Fruit fly (Drosophila melanogaster) whole organism, wandering third instar larva: ENCODE measurements around the gene CG14054.

Experiments used
- Abd-B ChIP-seq: fragments of >200 bp; optimal IDR thresholded peaks from 2 replicates; lab custom pipeline; 2017; ENCODE audit warnings: missing biosample characterization, missing genetic modification characterization
- CG32264 ChIP-seq: fragments of 200-800 bp; sonication (Bioruptor generic); optimal IDR thresholded peaks from 2 replicates; lab custom pipeline; 2016; ENCODE audit warnings: missing biosample characterization, missing genetic modification characterization
- CG9705 ChIP-seq: fragments of 200-800 bp; sonication (Bioruptor generic); optimal IDR thresholded peaks from 2 replicates; lab custom pipeline; 2018; ENCODE audit warnings: missing biosample characterization, mild to moderate bottlenecking, missing genetic modification characterization
- CrebA ChIP-seq: fragments of 200-800 bp; sonication (Bioruptor generic); optimal IDR thresholded peaks from 2 replicates; lab custom pipeline; 2016; ENCODE audit warnings: missing biosample characterization, mild to moderate bottlenecking, missing genetic modification characterization, borderline replicate concordance
- Dfd ChIP-seq: fragments of >200 bp; optimal IDR thresholded peaks from 2 replicates; lab custom pipeline; 2017; ENCODE audit warnings: missing biosample characterization, missing genetic modification characterization
- Dif ChIP-seq: fragments of 200-275, 200-300 bp; sonication (Bioruptor generic); optimal IDR thresholded peaks from 2 replicates; lab custom pipeline; 2018; ENCODE audit warnings: missing biosample characterization, missing genetic modification characterization; ENCODE audit not compliant: partially characterized antibody
- GATAd ChIP-seq: sonication (Bioruptor generic); optimal IDR thresholded peaks from 2 replicates; lab custom pipeline; 2016; ENCODE audit warnings: missing biosample characterization, missing genetic modification characterization
- HLH106 ChIP-seq: fragments of 200-800 bp; optimal IDR thresholded peaks from 3 replicates; lab custom pipeline; 2019; ENCODE audit warnings: missing biosample characterization, mild to moderate bottlenecking, missing genetic modification characterization, moderate library complexity
- Hnf4 ChIP-seq: fragments of 200-800 bp; sonication (Bioruptor generic); optimal IDR thresholded peaks from 2 replicates; lab custom pipeline; 2016; ENCODE audit warnings: missing biosample characterization, mild to moderate bottlenecking, missing genetic modification characterization
- Hr78 ChIP-seq: fragments of >200 bp; optimal IDR thresholded peaks from 2 replicates; lab custom pipeline; 2017; ENCODE audit warnings: missing biosample characterization, missing genetic modification characterization
- Hr83 ChIP-seq: fragments of 200-300 bp; sonication (Bioruptor generic); optimal IDR thresholded peaks from 2 replicates; lab custom pipeline; 2016; ENCODE audit warnings: missing biosample characterization, mild to moderate bottlenecking, missing genetic modification characterization, moderate library complexity; ENCODE audit not compliant: poor library complexity, severe bottlenecking
- Jra ChIP-seq: sonication (Bioruptor generic); optimal IDR thresholded peaks from 2 replicates; lab custom pipeline; 2016; ENCODE audit warnings: missing biosample characterization, missing genetic modification characterization
- Mio ChIP-seq: sonication (Bioruptor generic); optimal IDR thresholded peaks from 2 replicates; lab custom pipeline; 2016; ENCODE audit warnings: missing biosample characterization, missing genetic modification characterization
- Myc ChIP-seq: fragments of >200 bp; optimal IDR thresholded peaks from 2 replicates; lab custom pipeline; 2017
- N ChIP-seq: fragments of >200 bp; optimal IDR thresholded peaks from 2 replicates; lab custom pipeline; 2018; ENCODE audit warnings: missing biosample characterization, missing external identifiers, missing genetic modification characterization
- Rel ChIP-seq, 2 experiments: fragments of 200-800 bp; sonication (Bioruptor generic) in 1 of 2; optimal IDR thresholded peaks; 2 replicates in 1 of 2; 3 replicates in 1 of 2; lab custom pipeline; 2016 to 2019; ENCODE audit warnings: mild to moderate bottlenecking in 2 of 2, missing biosample characterization in 2 of 2, missing genetic modification characterization in 2 of 2, moderate library complexity in 1 of 2
- Sp1 ChIP-seq: fragments of 200-800 bp; sonication (Bioruptor generic); optimal IDR thresholded peaks from 3 replicates; lab custom pipeline; 2019; ENCODE audit warnings: missing biosample characterization, mild to moderate bottlenecking, missing genetic modification characterization, moderate library complexity
- Vsx2 ChIP-seq: fragments of 200-300, 225-300 bp; sonication (Bioruptor generic); optimal IDR thresholded peaks from 2 replicates; lab custom pipeline; 2018; ENCODE audit warnings: missing biosample characterization, missing genetic modification characterization; ENCODE audit not compliant: partially characterized antibody
- brk ChIP-seq: fragments of 200-800 bp; sonication (Bioruptor generic); optimal IDR thresholded peaks from 2 replicates; lab custom pipeline; 2016; ENCODE audit warnings: missing biosample characterization, mild to moderate bottlenecking, missing genetic modification characterization
- dl ChIP-seq, 2 experiments: fragments of 175-275, 200-275 bp in 1 of 2; fragments of 200-275 bp in 1 of 2; sonication (Bioruptor generic); optimal IDR thresholded peaks; lab custom pipeline; 2018; ENCODE audit warnings: mild to moderate bottlenecking in 2 of 2, missing biosample characterization in 2 of 2, missing genetic modification characterization in 2 of 2, moderate library complexity in 2 of 2; ENCODE audit not compliant: partially characterized antibody in 2 of 2, insufficient read depth in 1 of 2
- dsf ChIP-seq: sonication (Bioruptor generic); optimal IDR thresholded peaks from 2 replicates; lab custom pipeline; 2016; ENCODE audit warnings: missing biosample characterization, missing genetic modification characterization, borderline replicate concordance
- ey ChIP-seq: fragments of 200-800 bp; sonication (Bioruptor generic); optimal IDR thresholded peaks from 2 replicates; lab custom pipeline; 2016; ENCODE audit warnings: missing biosample characterization, missing genetic modification characterization
- foxo ChIP-seq, 2 experiments: fragments of 200-800 bp; sonication (Bioruptor generic); optimal IDR thresholded peaks; 2 replicates in 1 of 2; 3 replicates in 1 of 2; lab custom pipeline; 2016 to 2017; ENCODE audit warnings: missing biosample characterization in 2 of 2, missing genetic modification characterization in 2 of 2
- h ChIP-seq: fragments of 200-800 bp; sonication (Bioruptor generic); optimal IDR thresholded peaks from 3 replicates; lab custom pipeline; 2016; ENCODE audit warnings: missing biosample characterization, mild to moderate bottlenecking, missing genetic modification characterization
- jim ChIP-seq: fragments of 175-275, 200-325 bp; sonication (Bioruptor generic); optimal IDR thresholded peaks from 2 replicates; lab custom pipeline; 2016; ENCODE audit warnings: missing biosample characterization, mild to moderate bottlenecking, missing genetic modification characterization
- lola ChIP-seq: fragments of >200 bp; optimal IDR thresholded peaks from 2 replicates; lab custom pipeline; 2017; ENCODE audit warnings: missing biosample characterization, missing genetic modification characterization
- pan ChIP-seq: fragments of >200 bp; optimal IDR thresholded peaks from 2 replicates; lab custom pipeline; 2017
- psq ChIP-seq: fragments of 200-800 bp; sonication (Bioruptor generic); optimal IDR thresholded peaks from 3 replicates; lab custom pipeline; 2017; ENCODE audit warnings: missing biosample characterization, mild to moderate bottlenecking, missing genetic modification characterization, moderate library complexity
- rgr ChIP-seq: fragments of 200-800 bp; sonication (Bioruptor generic); optimal IDR thresholded peaks from 3 replicates; lab custom pipeline; 2016; ENCODE audit warnings: missing biosample characterization, mild to moderate bottlenecking, missing genetic modification characterization
- sage ChIP-seq: fragments of 200-800 bp; sonication (Bioruptor generic); optimal IDR thresholded peaks from 2 replicates; lab custom pipeline; 2016; ENCODE audit warnings: missing biosample characterization, mild to moderate bottlenecking, missing genetic modification characterization
- sv ChIP-seq: fragments of 200-800 bp; sonication (Bioruptor generic); optimal IDR thresholded peaks from 3 replicates; lab custom pipeline; 2016; ENCODE audit warnings: missing biosample characterization, missing genetic modification characterization
- tai ChIP-seq: sonication (Bioruptor generic); optimal IDR thresholded peaks from 2 replicates; lab custom pipeline; 2016; ENCODE audit warnings: missing biosample characterization, missing genetic modification characterization
- usp ChIP-seq: fragments of >200 bp; optimal IDR thresholded peaks from 2 replicates; lab custom pipeline; 2017; ENCODE audit warnings: missing biosample characterization, missing genetic modification characterization
- woc ChIP-seq: sonication (Bioruptor generic); optimal IDR thresholded peaks from 2 replicates; lab custom pipeline; 2016; ENCODE audit warnings: missing biosample characterization, mild to moderate bottlenecking, missing genetic modification characterization

Gene CG14054

DNA sequence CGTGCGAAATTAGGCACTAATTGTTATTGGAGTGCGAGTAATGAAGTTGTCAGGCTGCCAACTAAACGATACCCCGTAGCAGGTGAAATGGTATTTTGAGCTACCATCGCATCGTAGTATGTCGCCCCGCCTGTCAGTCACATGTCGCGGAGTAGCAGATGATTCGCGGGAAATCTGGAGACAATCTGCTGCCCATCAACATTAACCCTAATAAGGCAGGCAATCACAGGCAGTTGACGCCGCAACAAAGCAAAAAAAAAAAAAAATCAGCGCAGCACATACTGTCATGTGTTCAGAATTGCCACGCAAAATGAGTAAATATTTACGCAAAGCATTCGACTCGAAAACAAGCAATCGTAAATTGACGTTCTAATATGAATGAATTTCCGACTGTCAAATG, 37.7 kb upstream of the CG14054 start:
- TF ChIP-seq Vsx2 (GFP tag; lab: Kevin White, UChicago) (no peak), HLH106 (tag; lab: Kevin White, UChicago) (no peak), GATAd (GFP tag; lab: Kevin White, UChicago) (no peak), brk (GFP tag; lab: Kevin White, UChicago) (no peak)

DNA sequence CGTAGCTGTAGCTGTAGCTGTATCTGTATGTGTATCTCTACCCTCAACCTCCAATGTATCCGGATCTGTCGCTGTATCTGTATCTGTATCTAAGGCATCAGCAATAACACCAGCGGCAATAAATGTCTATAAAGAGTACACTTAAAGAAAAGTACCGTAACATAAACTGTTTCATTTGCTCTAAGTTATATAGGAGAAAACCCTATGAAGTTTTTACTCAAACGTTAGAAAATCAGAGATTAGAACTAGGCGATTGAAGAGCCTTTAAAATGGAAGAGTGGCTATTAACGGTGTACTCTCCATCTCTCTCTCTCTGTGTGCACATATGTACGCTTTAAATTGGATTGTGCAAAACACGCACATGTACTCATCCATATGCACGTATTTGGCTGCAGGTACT, 32.1 kb upstream of the CG14054 start:
- TF ChIP-seq psq (GFP tag; lab: Kevin White, UChicago): no peak
- TF ChIP-seq tai (GFP tag; lab: Kevin White, UChicago): no peak
- no peak for TF ChIP-seq rgr
- TF ChIP-seq Dif: no peak
- TF ChIP-seq Hr78 (GFP tag; lab: Kevin White, UChicago): no peak
- TF ChIP-seq Hnf4 (GFP tag; lab: Kevin White, UChicago): no peak
- no peak for TF ChIP-seq CG32264 (GFP tag; lab: Kevin White, UChicago)
- no peak for TF ChIP-seq Jra
- no peak for TF ChIP-seq N (GFP tag; lab: Kevin White, UChicago)
- no peak for TF ChIP-seq CG9705 (GFP tag; lab: Kevin White, UChicago)
- TF ChIP-seq Hr83 (GFP tag; lab: Kevin White, UChicago): no peak

DNA sequence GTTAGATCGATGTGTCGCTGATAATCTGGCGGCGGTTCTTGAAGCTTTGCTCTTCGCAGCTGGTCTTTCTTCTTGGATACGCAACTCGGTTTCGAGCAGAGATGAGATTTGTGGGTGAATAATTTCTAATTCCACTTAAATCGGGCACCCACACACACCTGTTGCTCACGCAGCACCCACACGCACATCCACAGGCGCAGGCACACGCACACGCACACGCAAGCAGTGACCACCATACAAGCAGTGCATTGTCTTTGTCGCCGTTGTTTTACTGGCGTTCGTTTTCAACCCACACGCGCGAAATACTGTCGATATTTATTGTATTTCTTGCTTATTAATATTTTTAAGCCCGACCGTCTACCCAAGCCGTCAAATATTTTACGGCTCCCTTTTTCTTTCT, 30.2 kb upstream of the CG14054 start:
- no peak for TF ChIP-seq lola (GFP tag; lab: Kevin White, UChicago)
- TF ChIP-seq Jra: no peak
- TF ChIP-seq brk (GFP tag; lab: Kevin White, UChicago): no peak
- no peak for TF ChIP-seq psq (GFP tag; lab: Kevin White, UChicago)
- no peak for TF ChIP-seq Hnf4 (GFP tag; lab: Kevin White, UChicago)
- TF ChIP-seq ey (GFP tag; lab: Kevin White, UChicago): no peak
- TF ChIP-seq Vsx2 (GFP tag; lab: Kevin White, UChicago): no peak
- no peak for TF ChIP-seq woc (GFP tag; lab: Kevin White, UChicago)
- TF ChIP-seq CG9705 (GFP tag; lab: Kevin White, UChicago): no peak
- TF ChIP-seq dl (GFP tag; optimal IDR thresholded peaks at IDR 0.05; lab: Kevin White, UChicago; ENCODE audit: insufficient read depth in 1 of 2, partially characterized antibody in 2 of 2): no peak

DNA sequence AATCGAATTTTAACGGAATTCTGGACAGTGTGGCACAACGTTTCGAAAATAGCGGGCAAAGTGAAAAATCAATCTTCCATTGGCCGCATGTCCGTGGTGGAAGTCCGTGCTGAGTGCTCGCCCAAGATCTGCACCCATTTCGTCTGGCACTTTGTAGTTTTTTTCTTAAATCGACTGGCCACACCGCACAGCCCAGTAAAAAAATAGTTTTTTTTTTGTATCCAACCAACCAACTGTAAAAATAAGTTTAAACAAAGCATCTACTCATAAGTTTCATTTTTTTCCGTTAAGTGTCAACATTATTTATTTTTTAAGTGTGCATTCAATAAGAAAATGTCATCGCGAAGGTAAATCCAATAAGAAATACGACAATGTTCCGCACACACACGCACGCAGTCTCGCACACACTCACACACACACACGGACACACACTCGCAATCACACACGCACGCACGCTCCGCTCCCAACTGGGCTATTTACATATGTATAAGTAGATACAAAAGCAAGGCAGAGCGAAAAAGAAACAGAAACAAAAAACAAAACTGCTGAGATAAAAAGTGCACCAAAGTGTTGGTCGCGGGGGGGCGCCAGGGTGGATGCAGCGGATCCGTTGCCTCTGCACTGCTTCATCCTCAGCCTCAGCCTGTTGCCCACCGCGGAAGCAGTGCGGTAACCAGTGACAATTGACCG, 28.1 kb upstream of the CG14054 start, which contains the start of gene csw:
Gene csw, plus strand, starts transcription at position 163 of the 690 bp plus-strand sequence.
- peak; percentile 91 for TF ChIP-seq Hnf4 (GFP tag; lab: Kevin White, UChicago)
- no peak for TF ChIP-seq sage
- peak; percentile 5 for TF ChIP-seq HLH106 (tag; lab: Kevin White, UChicago)
- peak; percentile 1 for TF ChIP-seq rgr
- no peak for TF ChIP-seq Mio (GFP tag; lab: Kevin White, UChicago)
- peak; percentile 63 for TF ChIP-seq Sp1
- TF ChIP-seq Hr83 (GFP tag; lab: Kevin White, UChicago): peak; percentile 18
- no peak for TF ChIP-seq Myc (lab: Kevin White, UChicago)
- peak; percentile 92 for TF ChIP-seq jim (GFP tag; lab: Kevin White, UChicago)
- TF ChIP-seq CG9705 (GFP tag; lab: Kevin White, UChicago): no peak
- TF ChIP-seq usp (GFP tag; lab: Kevin White, UChicago): no peak
- no peak for TF ChIP-seq CrebA (GFP tag; lab: Kevin White, UChicago)
- TF ChIP-seq foxo (GFP tag; optimal IDR thresholded peaks at IDR 0.05; lab: Kevin White, UChicago): peak in 1 of 2 experiments; percentile 50
- peak; percentile 75 for TF ChIP-seq N (GFP tag; lab: Kevin White, UChicago)
- peak; percentile 82 for TF ChIP-seq Dfd (GFP tag; lab: Kevin White, UChicago)
- peak; percentile 23 for TF ChIP-seq h (GFP tag; lab: Kevin White, UChicago)
- no peak for TF ChIP-seq pan (lab: Kevin White, UChicago)
- TF ChIP-seq Jra: peak; percentile 35
- peak; percentile 34 for TF ChIP-seq sv (GFP tag; lab: Kevin White, UChicago)
- TF ChIP-seq dsf (GFP tag; lab: Kevin White, UChicago): no peak
- TF ChIP-seq Rel (GFP tag; optimal IDR thresholded peaks at IDR 0.05; lab: Kevin White, UChicago): no peak
- TF ChIP-seq Rel (tag; optimal IDR thresholded peaks at IDR 0.05; lab: Kevin White, UChicago): peak; percentile 3
- no peak for TF ChIP-seq Abd-B
- TF ChIP-seq psq (GFP tag; lab: Kevin White, UChicago): peak; percentile 33
